Worm (Caenorhabditis elegans): ENCODE measurements around the gene T22C8.3.

DNA sequence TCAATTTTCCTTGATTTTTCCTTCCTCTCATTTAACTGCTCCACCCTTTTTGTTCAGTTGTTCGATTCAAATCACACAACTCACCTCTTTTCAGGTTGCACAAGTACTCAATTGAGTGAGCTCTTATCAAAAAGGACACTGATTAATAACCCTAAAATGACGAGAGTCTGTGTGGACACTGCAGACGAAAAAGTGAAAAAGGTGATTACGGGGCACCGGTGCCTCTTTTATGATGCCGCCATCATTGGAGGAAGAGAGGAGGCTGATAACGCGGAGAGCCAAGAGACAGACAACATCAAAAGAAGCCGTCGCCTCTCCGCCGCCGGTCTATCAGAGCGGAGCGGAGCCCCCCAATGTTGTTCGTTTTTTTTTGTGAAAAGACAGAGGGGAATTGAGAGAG lies 3.4 kb upstream of the T22C8.3 start, which contains the start of gene sptf-2:
- TF ChIP-seq ztf-11 (tag; optimal IDR thresholded peaks at IDR 0.05) (no peak), nhr-76 (tag; optimal IDR thresholded peaks at IDR 0.05) (no peak), elt-1 (tag; optimal IDR thresholded peaks at IDR 0.05; ENCODE audit: borderline replicate concordance, insufficient read depth) (no peak), snpc-4 (tag; optimal IDR thresholded peaks at IDR 0.05) (no peak), unc-39 (tag; optimal IDR thresholded peaks at IDR 0.05) (no peak), pha-4 (tag; optimal IDR thresholded peaks at IDR 0.05) (no peak)

Data from whole organism, mixed stage, embryonic.